Fruit fly (Drosophila melanogaster): ENCODE data around the gene CG1835.

dm6 chrX:20689504-20689903 lies 27.8 kb downstream of the CG1835 start:
- TF ChIP-seq pan (optimal IDR thresholded peaks at IDR 0.05) (no peak), Dll (optimal IDR thresholded peaks at IDR 0.05) (no peak), psq (optimal IDR thresholded peaks at IDR 0.05) (no peak), EcR (GFP tag; optimal IDR thresholded peaks at IDR 0.05) (no peak), CG8478 (optimal IDR thresholded peaks at IDR 0.05) (no peak), usp (GFP tag; optimal IDR thresholded peaks at IDR 0.05) (no peak)
